Fruit fly (Drosophila melanogaster) whole organism, pupa: ENCODE data around the gene CG12983.
A peak's percentile ranks its signal among the peaks of the same experiment; 100 is the strongest.

ENCODE experiments used
- CG10348 ChIP-seq: fragments of 200-800 bp; sonication (Bioruptor generic); IDR thresholded peaks from 2 replicates; pipeline ENCODE4 v1.3.6; 2022; ENCODE audit warnings: missing biosample characterization, missing genetic modification characterization
- CG12605 ChIP-seq: fragments of 200-800 bp; sonication (Bioruptor generic); IDR thresholded peaks from 2 replicates; pipeline ENCODE4 v1.3.6; 2022; ENCODE audit warnings: missing biosample characterization, missing genetic modification characterization
- CG13204 ChIP-seq: fragments of 200-800 bp; sonication (Bioruptor generic); optimal IDR thresholded peaks from 2 replicates; lab custom pipeline; 2018; ENCODE audit warnings: missing biosample characterization, mild to moderate bottlenecking, missing genetic modification characterization, moderate library complexity
- CG14655 ChIP-seq: fragments of 200-800 bp; sonication (Bioruptor generic); optimal IDR thresholded peaks from 3 replicates; lab custom pipeline; 2017; ENCODE audit warnings: mild to moderate bottlenecking, missing biosample characterization, missing genetic modification reagents, missing genetic modification characterization
- CG15710 ChIP-seq: fragments of 200-800 bp; sonication (Bioruptor generic); optimal IDR thresholded peaks from 2 replicates; lab custom pipeline; 2018; ENCODE audit warnings: missing biosample characterization, mild to moderate bottlenecking, missing genetic modification characterization, moderate library complexity
- CG17806 ChIP-seq: fragments of 200-800 bp; sonication (Bioruptor generic); optimal IDR thresholded peaks from 2 replicates; lab custom pipeline; 2018; ENCODE audit warnings: missing biosample characterization, mild to moderate bottlenecking, missing genetic modification characterization, moderate library complexity
- CG32121 ChIP-seq: fragments of 200-800 bp; sonication (Bioruptor generic); IDR thresholded peaks from 2 replicates; pipeline ENCODE4 v1.3.6; 2022; ENCODE audit warnings: missing biosample characterization, missing genetic modification characterization
- CG34367 ChIP-seq: fragments of 200-800 bp; sonication (Bioruptor generic); optimal IDR thresholded peaks from 2 replicates; lab custom pipeline; 2018; ENCODE audit warnings: missing biosample characterization, mild to moderate bottlenecking, missing genetic modification characterization
- CG4496 ChIP-seq: fragments of 200-800 bp; sonication (Bioruptor generic); IDR thresholded peaks from 3 replicates; pipeline ENCODE4 v1.3.6; 2022; ENCODE audit warnings: missing biosample characterization, missing genetic modification characterization
- CG8159 ChIP-seq: fragments of 200-800 bp; sonication (Bioruptor generic); optimal IDR thresholded peaks from 3 replicates; lab custom pipeline; 2018; ENCODE audit warnings: missing biosample characterization, mild to moderate bottlenecking, missing genetic modification characterization, moderate library complexity
- CG8301 ChIP-seq: fragments of 200-800 bp; sonication (Bioruptor generic); optimal IDR thresholded peaks from 2 replicates; lab custom pipeline; 2018; ENCODE audit warnings: missing biosample characterization, mild to moderate bottlenecking, missing genetic modification characterization
- CG9948 ChIP-seq: fragments of 200-800 bp; sonication (Bioruptor generic); optimal IDR thresholded peaks from 2 replicates; lab custom pipeline; 2018; ENCODE audit warnings: missing biosample characterization, mild to moderate bottlenecking, missing genetic modification characterization, moderate library complexity
- D1 ChIP-seq: fragments of 200-800 bp; sonication (Bioruptor generic); optimal IDR thresholded peaks from 2 replicates; lab custom pipeline; 2018; ENCODE audit warnings: missing biosample characterization, mild to moderate bottlenecking, missing genetic modification characterization, moderate library complexity
- EcR ChIP-seq: fragments of 200-800 bp; sonication (Bioruptor generic); optimal IDR thresholded peaks from 3 replicates; lab custom pipeline; 2019; ENCODE audit warnings: missing biosample characterization, missing genetic modification characterization, mild to moderate bottlenecking, moderate library complexity, missing genetic modification reagents
- Ets98B ChIP-seq: fragments of 200-800 bp; sonication (Bioruptor generic); IDR thresholded peaks from 2 replicates; pipeline ENCODE4 v1.3.6; 2022; ENCODE audit warnings: missing biosample characterization, missing genetic modification characterization
- Pif1A ChIP-seq: fragments of 200-800 bp; sonication (Bioruptor generic); optimal IDR thresholded peaks from 3 replicates; lab custom pipeline; 2016; ENCODE audit warnings: missing biosample characterization, missing genetic modification characterization
- Pif1B ChIP-seq: fragments of 200-800 bp; sonication (Bioruptor generic); optimal IDR thresholded peaks from 3 replicates; lab custom pipeline; 2016; ENCODE audit warnings: missing biosample characterization, missing genetic modification characterization
- Snoo ChIP-seq: fragments of 200-800 bp; sonication (Bioruptor generic); optimal IDR thresholded peaks from 3 replicates; lab custom pipeline; 2017; ENCODE audit warnings: missing biosample characterization, mild to moderate bottlenecking, missing genetic modification characterization, inconsistent platforms
- fd96Ca ChIP-seq: fragments of 200-800 bp; sonication (Bioruptor generic); IDR thresholded peaks from 3 replicates; pipeline ENCODE4 v1.3.6; 2022; ENCODE audit warnings: missing biosample characterization, missing genetic modification characterization
- gl ChIP-seq: fragments of 200-800 bp; sonication (Bioruptor generic); optimal IDR thresholded peaks from 2 replicates; lab custom pipeline; 2018; ENCODE audit warnings: missing biosample characterization, mild to moderate bottlenecking, missing genetic modification characterization
- rn ChIP-seq: fragments of 200-800 bp; sonication (Bioruptor generic); IDR thresholded peaks from 2 replicates; pipeline ENCODE4 v1.3.6; 2022; ENCODE audit warnings: missing biosample characterization, missing genetic modification characterization

Gene CG12983

dm6 chr3L:21009405-21010120 lies 43.0 kb upstream of the CG12983 start:
- TF ChIP-seq Ets98B (peak; percentile 83), CG8159 (tag; lab: Kevin White, UChicago) (peak; percentile 68), CG13204 (GFP tag; lab: Kevin White, UChicago) (peak; percentile 8), CG15710 (tag; lab: Kevin White, UChicago) (peak; percentile 52), rn (GFP tag; lab: Robert Waterston, UW) (peak; percentile 75), Pif1A (GFP tag; lab: Kevin White, UChicago) (peak; percentile 90), CG17806 (tag; lab: Kevin White, UChicago) (peak; percentile 66), Snoo (peak; percentile 66), CG8301 (peak; percentile 73), CG34367 (peak; percentile 36), CG4496 (peak; percentile 88), D1 (tag; lab: Kevin White, UChicago) (peak; percentile 39), CG12605 (GFP tag; lab: Robert Waterston, UW) (peak; percentile 77), fd96Ca (GFP tag; lab: Robert Waterston, UW) (peak; percentile 89), CG32121 (peak; percentile 63), Pif1B (peak; percentile 91), CG9948 (tag; lab: Kevin White, UChicago) (peak; percentile 61), EcR (GFP tag; lab: Kevin White, UChicago) (peak; percentile 7), CG10348 (GFP tag; lab: Robert Waterston, UW) (no peak), gl (tag; lab: Kevin White, UChicago) (peak; percentile 12), CG14655 (peak; percentile 79)

dm6 chr3L:21008899-21009298 lies 42.3 kb upstream of the CG12983 start:
- TF ChIP-seq Pif1B = peak; percentile 25
- peak; percentile 37; the same call in 1 of the 2 replicates for TF ChIP-seq Ets98B
- TF ChIP-seq CG17806 (tag; lab: Kevin White, UChicago) = no peak
- no peak for TF ChIP-seq fd96Ca (GFP tag; lab: Robert Waterston, UW)
- TF ChIP-seq CG12605 (GFP tag; lab: Robert Waterston, UW) = 0 out of 2 replicates have a peak, but pooled peaks have one; percentile 56
- 0 out of 3 replicates have a peak, but pooled peaks have one; percentile 7 for TF ChIP-seq CG4496
- TF ChIP-seq EcR (GFP tag; lab: Kevin White, UChicago) = peak; percentile 39

- TF ChIP-seq Ets98B (no peak), CG17806 (tag; lab: Kevin White, UChicago) (no peak), gl (tag; lab: Kevin White, UChicago) (no peak), CG15710 (tag; lab: Kevin White, UChicago) (no peak), CG8301 (no peak), D1 (tag; lab: Kevin White, UChicago) (peak; percentile 24), CG9948 (tag; lab: Kevin White, UChicago) (peak; percentile 13)
These were observed 41.8 kb upstream of the CG12983 start for dm6 chr3L:21008255-21008815.

DNA sequence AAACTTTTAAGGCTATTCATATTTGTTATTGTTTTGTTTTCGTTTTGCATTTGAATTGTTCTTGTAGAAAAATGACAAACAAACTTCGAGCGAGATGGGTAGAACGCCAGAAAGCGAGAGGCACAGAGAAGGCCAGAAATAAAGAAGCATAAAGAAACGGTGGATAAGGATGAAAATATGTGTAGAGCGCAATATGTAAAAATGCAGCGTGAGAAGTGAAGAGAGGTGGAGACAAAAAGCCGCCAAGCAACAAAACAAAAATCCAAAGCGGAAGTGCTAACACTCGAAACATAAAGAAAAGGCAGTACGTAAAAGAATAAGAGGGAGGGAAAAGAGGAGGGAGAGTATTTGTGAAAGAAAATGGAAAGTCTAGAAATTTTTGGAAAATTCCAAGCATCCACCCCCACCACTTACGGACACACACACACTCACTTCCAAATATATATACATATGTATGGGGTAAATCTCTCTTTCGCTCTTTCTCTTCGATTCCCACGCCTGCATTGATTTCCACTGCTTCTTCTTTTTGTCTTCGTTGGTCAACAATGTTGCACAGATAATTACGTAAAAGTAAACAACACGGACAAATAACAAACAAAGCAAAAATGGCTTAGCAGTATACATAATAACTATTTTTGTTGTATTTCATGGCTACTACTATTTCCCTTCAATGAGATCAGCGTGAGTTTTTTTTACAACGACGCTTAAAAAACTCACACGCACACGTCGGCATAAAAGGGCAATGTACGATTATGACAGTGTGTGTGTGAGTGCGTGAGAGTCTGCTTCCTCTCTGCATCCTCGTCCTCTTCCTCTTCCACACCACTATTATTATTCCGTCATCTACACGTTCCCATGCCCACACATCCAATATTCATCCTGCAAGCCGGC lies 41.0 kb upstream of the CG12983 start:
- no peak for TF ChIP-seq CG8301
- no peak for TF ChIP-seq Pif1B
- no peak for TF ChIP-seq Ets98B
- no peak for TF ChIP-seq CG8159 (tag; lab: Kevin White, UChicago)
- TF ChIP-seq CG10348 (GFP tag; lab: Robert Waterston, UW) = no peak
- peak; percentile 19 for TF ChIP-seq D1 (tag; lab: Kevin White, UChicago)
- no peak for TF ChIP-seq CG13204 (GFP tag; lab: Kevin White, UChicago)
- no peak for TF ChIP-seq CG14655
- no peak for TF ChIP-seq gl (tag; lab: Kevin White, UChicago)
- no peak for TF ChIP-seq CG34367
- no peak for TF ChIP-seq CG32121
- TF ChIP-seq EcR (GFP tag; lab: Kevin White, UChicago) = peak; percentile 98
- TF ChIP-seq, all 21 proteins: peak for 2

DNA sequence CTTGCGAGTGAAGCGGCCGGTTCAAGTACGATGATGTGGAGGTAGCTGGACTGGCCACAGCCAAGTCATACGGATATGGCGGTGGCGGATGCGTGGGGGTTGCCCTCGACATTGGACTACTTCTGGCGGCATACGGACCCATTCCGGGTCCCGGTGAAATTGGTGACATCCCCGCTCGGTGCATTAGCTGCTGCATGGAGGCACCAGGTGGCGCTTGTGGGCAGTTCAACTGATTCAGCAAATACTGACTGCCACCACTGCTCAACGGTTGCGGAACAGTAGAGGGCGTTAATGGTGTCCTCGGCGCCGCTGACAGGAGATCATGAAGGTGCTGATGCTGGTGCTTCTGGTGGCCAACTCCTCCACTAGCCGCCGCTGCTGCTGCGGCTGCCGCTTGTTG lies 33.1 kb upstream of the CG12983 start:
- TF ChIP-seq CG4496 = no peak
- no peak for TF ChIP-seq gl (tag; lab: Kevin White, UChicago)
- no peak for TF ChIP-seq Pif1B
- no peak for TF ChIP-seq Pif1A (GFP tag; lab: Kevin White, UChicago)
- TF ChIP-seq fd96Ca (GFP tag; lab: Robert Waterston, UW) = no peak
- TF ChIP-seq Snoo = no peak
- TF ChIP-seq D1 (tag; lab: Kevin White, UChicago) = no peak
- TF ChIP-seq rn (GFP tag; lab: Robert Waterston, UW) = no peak
- TF ChIP-seq CG8159 (tag; lab: Kevin White, UChicago) = no peak
- no peak for TF ChIP-seq CG8301
- TF ChIP-seq CG13204 (GFP tag; lab: Kevin White, UChicago) = no peak
- no peak for TF ChIP-seq CG10348 (GFP tag; lab: Robert Waterston, UW)
- no peak for TF ChIP-seq CG9948 (tag; lab: Kevin White, UChicago)
- TF ChIP-seq CG15710 (tag; lab: Kevin White, UChicago) = no peak
